Worm (Caenorhabditis elegans) whole organism, L1 larva: Measurements from ENCODE around the gene str-146.

Experiments used
- nhr-11 ChIP-seq: fragments of 150-350 bp; optimal IDR thresholded peaks from 2 replicates; lab custom pipeline; 2014; ENCODE audit warnings: missing biosample characterization, missing genetic modification characterization
- sup-37 ChIP-seq: fragments of 200-800 bp; sonication (Bioruptor generic); optimal IDR thresholded peaks from 2 replicates; lab custom pipeline; 2018; ENCODE audit warnings: mild to moderate bottlenecking, missing genetic modification characterization, missing compliant biosample characterization

- no peak for TF ChIP-seq sup-37 (GFP tag; lab: Kevin White, UChicago)
- TF ChIP-seq nhr-11 (tag; lab: Kevin White, UChicago), result no peak
Observed at ce11 chrV:8120868-8121267, 25.6 kb upstream of the str-146 start, which contains the start of gene D1014.6.
